Worm (Caenorhabditis elegans) whole organism, dauer: ENCODE data around the gene ppt-1.

Experiments
- unc-62 ChIP-seq: sonication (generic microtip); optimal IDR thresholded peaks from 2 replicates; lab custom pipeline; 2017; ENCODE audit warnings: missing biosample characterization, missing genetic modification reagents, missing genetic modification characterization

Gene ppt-1

DNA sequence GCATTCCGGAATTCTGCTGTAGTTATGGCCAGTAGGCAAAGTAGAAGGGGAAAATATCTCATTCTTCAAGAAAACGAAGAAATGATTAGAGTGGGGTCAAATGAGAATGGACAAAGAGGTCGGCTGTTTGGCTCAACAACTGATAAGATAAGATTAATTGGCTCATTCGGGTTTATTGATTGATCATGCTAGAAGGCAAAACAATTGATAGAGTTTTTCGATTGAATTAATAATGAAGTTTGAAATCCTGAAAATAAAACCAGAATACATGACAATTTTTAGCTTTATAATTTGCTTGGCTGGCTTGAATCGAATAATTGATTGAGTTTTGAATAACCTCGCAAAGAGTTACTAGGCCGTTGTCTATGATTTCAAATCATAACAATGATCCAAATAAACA, at the start of gene ppt-1:
TSS of gene ppt-1 (minus strand) at position 101 of the 400 bp plus-strand sequence.
- TF ChIP-seq unc-62 = no peak

DNA sequence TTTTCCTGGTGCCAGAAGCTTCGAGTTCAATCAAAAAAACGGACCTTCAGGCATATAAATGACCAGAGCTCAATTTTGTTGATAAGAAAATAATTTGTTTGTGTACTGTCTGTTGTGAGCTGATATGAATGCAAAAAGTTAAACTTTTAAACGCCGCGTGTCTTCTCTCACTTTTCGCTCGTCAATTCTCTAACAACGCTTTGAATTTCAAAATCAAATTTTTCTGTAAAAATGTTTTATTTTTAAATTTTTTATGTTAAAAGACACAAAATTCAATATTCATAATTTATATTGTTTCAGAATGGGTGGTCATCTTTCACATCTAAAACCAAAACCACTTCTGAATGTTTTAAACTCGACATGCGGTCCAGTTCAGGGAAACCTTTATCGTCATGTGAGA, 47.8 kb upstream of the ppt-1 start, which contains the start of gene cest-31:
TSS of gene cest-31 (plus strand) at position 301 of the 400 bp plus-strand sequence.
- TF ChIP-seq unc-62 = no peak

DNA sequence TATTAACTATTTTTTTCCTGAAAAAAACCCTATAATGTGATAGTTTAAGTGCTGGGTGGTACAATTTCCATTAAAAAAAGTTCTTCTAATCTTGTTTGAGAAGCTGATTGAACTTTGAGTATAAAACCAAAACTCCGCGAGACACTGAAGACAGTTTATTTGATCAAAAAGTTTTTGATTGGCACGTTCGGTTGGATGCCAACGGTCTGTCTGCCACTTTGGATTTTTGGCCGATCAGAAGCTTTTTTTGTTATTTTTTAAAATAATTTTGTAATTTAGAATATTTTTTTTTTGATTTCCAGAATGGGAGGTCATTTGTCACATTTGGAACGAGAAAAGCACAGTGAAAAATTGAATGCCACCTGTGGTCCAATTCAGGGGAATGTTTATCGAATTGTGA, 43.4 kb upstream of the ppt-1 start, which contains the start of gene cest-28:
TSS of gene cest-28 (plus strand) at position 301 of the 400 bp plus-strand sequence.
- no peak for TF ChIP-seq unc-62

DNA sequence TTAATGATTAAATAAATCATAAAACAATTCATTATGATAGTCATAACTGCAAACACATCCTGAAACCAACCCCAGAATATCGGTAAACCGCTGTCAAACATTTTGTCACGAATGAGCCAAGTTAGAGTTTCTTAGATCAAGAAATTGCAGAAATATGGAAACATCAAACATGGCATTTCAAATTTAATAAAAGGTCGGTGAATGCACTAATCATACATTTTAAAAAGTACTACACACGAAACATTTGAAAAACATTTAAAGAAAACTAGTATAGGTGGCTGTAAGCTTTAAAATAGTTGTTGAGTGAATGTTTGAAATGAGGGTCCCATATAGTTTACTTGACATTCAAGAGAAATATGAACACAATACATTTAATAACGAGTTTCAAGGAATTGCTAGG, 42.6 kb upstream of the ppt-1 start, which contains the start of gene str-180:
TSS of gene str-180 (minus strand) at position 101 of the 400 bp plus-strand sequence.
- TF ChIP-seq unc-62 = no peak

DNA sequence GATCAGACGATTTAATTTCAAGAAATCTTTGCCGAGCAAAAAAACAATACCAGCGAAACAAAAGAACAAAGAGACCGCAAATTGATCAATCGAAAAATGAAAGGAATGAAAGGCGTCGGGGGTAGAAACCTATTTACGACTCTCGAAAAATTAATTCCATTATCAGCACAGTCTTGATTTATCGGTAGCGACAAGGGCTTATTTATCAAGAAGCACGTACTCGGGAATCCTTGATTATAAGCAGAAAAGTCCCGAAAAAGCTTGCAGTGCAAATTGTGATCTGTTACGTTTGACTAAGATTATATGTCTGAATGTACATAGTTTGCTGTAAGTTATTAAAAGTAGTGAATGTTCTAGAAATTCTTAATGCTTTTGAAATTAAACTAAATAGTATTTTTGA, 40.4 kb upstream of the ppt-1 start:
- TF ChIP-seq unc-62 = no peak

DNA sequence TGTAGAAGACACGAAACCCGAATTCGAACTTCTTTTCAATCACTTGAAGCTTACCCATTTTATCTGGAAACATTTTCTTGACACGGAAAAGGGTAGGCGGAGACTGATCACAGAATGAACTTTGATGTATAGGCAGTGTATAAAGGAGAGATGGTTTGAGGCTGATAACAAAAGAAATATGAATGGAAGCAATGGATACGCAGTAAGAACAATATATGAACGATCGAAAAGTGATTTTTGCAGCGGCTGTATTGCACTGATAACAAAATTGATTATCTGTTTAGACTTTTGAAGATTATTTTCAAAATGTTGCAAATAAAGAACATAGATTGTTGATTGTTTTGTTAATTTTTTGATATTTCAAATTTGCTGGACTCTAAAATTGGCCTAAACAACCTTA, 39.6 kb upstream of the ppt-1 start, which contains the start of gene pmp-5:
TSS of gene pmp-5 (minus strand) at position 63 of the 400 bp plus-strand sequence.
- no peak for TF ChIP-seq unc-62

DNA sequence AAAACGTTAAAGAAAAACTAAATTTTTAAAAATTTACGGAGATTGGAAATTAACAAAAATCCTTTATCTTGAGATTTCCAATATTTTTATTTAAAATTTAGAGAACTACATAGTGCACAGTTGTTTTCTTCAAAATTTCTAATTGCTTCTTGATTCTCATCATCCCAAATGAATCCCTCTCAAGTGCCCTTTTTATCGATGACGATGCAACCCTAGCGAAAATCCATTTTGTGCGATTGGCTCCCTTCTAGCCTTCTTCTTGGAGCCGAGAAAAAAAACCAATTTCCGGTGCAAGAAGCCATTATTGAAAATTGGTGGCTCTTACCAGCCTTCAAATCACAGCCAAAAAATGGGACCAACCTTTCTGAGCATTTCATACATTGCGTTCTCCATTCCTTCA, 36.4 kb upstream of the ppt-1 start:
- TF ChIP-seq unc-62 = no peak

DNA sequence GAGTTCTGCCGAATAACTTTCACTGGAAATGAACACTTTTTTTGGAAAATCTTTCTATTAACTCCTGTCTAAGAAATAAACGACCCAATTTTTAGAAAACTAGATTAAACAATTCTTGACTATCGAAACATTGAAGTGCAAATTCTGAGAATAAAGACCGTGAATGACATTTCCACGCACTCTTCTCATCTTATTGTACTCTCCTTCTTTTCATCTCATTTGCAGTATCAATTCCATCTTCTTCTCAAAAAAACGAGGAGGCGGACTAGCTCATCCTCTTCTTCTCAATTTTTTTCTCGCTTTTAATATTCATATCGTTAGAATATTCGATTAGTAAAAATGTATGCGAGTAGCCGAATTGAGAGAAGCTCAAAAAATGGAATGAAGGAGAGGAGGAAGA, 35.5 kb upstream of the ppt-1 start:
- TF ChIP-seq unc-62 = no peak

DNA sequence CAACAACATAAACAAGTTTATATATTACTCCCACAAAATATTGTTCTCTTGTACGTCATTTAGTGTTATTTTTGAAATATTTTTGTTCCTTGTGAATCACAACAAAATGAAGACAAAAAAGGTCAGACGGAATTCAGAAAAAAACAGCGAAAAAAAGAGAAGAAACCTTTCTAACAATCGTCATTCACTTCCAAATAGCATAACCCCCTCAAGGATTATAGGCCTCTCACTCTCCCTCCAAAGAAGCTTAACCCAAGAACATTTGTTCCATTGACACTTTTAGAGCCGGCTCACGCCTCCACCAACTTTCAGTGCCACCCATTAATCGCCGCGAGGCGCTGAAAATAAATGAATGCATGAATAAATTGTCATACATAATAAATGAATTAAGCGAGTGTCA, 33.4 kb upstream of the ppt-1 start:
- no peak for TF ChIP-seq unc-62

DNA sequence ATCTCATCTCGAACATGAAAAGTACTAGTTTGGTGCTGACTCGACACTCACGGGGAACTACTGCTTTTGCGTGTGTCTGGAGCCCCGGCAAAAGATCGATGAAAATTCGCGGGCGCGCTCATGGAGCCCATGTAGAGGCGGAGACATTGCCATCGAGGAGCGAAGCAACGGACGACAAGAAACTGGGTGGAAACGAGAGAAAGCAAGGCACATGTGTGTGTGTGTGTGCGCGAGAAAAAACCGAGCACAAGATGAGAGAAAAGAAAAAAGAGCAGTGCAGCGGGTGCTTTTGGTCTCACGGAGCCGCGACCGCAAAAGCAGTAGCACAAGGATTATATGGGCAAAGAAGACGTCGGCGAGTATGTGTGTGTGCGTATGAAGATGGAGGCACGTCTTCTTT, 32.6 kb upstream of the ppt-1 start:
- no peak for TF ChIP-seq unc-62

DNA sequence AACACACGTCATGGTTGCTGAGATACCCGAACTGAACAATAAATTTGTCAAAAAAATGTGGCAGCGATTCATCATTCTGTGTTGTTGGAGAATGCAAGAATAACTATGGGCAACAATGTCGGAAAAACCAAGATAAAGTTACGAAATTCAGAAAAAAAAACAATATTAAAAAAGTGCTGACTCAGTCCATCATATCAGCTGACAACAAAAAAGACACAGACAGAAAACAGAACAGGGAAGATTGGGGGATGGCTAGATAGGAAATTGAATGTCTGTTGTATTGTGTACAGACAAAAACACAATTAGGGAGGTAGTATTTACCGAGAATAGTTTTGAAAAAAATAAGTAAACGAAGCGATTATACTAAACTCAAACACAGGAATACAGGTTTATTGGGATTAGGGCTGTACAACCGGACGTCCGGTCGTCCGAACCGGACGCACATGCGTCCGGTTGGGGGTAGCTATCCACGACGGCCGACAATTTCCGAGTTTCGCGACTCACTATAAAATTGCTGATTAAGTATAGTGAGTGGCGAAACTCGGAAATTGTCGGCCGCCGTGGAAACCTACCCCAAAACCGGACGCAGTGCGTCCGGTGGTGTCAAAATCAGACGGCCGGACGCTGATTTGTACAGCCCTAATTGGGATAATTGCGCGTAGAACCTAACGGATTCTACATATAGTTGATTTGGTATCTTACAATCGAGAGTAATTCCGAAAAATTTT, 31.6 kb upstream of the ppt-1 start:
- no peak for TF ChIP-seq unc-62

DNA sequence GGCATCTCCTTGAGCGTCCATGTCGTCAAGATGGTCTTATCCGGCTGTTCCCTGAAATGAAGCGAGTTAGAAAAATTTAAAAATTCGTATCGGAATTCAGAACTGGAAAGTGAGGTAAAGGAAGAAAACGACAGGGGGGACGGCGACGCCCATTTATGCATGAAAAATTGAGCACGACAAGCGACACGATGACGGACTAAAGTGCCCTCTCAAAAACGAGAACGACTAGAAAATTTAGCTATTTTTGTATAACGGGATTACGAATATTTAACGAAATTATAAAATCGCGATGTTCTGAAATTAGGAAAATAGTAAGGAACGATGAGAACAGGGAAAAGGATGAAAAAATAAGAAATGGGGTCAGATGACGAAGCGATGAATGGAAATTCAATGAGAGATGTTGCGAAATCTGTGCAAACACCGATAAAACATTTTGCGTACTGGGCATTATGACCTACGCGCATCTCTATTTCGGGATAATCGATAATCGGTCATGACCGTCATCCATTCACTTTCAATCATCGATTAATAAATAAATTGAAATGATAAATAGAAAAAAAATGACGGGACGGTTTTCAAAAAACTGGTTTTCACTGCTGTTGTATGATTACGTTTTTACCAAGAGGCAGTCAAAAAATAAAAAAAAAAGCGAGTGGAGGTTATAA, 30.4 kb upstream of the ppt-1 start, which contains the start of gene snb-1:
TSS of gene snb-1 (minus strand) at position 51 of the 665 bp plus-strand sequence.
- TF ChIP-seq unc-62 = no peak

DNA sequence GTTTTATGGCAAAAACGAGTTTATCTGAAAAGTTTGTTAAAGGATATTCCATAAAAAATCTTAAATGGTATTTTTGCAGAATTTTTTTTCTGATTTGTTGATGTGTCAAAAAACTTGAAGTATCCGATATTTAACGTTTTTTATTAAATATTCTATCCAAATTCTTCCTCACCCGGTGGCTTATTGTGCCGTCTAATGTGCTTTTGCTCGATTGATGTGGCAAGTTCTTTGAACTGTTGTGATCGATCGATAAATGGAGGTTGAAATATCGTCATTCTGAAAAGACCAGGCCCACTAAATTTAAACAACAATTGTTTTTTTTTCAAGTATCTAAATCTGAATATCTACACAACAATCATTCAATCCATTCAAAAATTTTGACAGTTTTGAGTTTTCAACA, 29.0 kb upstream of the ppt-1 start, which contains the start of gene syx-18:
TSS of gene syx-18 (minus strand) at position 276 of the 400 bp plus-strand sequence.
- TF ChIP-seq unc-62 = no peak

DNA sequence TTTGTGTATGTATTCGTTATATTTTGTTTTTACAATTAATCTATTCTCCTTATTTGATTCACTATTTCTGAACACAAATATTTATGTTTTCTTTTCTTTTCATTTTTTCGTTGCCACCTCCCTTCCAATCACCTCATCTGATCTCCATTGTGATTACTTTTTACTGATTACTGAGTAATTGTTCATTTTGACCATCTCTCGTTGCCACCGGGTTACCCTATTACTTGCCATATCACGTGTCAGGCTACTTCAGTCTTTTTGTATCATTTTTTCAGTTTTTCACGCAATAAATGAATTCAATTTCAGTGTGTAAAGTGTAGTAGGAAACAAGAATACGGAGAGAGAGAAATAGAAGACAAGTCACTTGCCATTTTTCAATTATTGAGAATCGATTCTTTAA, 25.9 kb upstream of the ppt-1 start, which contains the start of gene T10H9.8:
TSS of gene T10H9.8 (plus strand) at position 301 of the 400 bp plus-strand sequence.
- TF ChIP-seq unc-62 = no peak

DNA sequence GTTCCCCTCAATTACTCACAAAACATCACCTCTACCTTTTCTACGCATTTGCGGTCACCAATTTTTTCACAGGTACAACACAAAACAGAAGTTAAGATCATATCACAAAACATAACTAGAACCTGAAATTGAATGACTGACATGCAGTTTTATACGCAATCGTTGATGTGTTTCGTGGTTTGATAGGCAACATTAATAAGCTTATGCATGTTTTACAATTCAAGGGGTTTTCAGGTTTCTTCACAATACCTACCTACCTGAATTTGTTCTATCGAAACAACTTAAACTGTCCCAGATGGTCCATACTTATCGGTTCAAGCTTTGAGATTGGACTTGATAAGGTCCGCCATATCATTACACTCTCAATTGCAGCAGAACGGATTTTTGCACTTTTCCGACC, 24.4 kb upstream of the ppt-1 start:
- no peak for TF ChIP-seq unc-62

DNA sequence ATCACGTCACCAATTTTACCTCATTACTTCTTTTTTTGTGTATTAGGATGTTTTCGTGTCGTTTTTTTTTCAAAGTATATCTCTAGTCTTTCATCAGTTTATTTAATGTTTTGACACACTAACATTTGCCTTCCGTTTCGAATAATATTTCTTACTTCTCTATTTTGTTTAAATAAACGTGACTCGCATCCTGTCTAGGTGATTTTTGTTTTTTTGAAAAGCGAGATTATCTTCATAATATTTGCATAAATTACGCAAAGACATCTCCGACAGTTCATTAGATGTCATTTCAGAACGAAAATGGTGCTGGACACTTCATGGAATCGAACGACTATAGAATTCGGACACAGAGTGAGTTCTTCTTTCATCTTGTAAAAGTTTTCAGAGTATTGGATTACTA, 23.2 kb upstream of the ppt-1 start, which contains the start of gene T10H9.1:
TSS of gene T10H9.1 (plus strand) at position 301 of the 400 bp plus-strand sequence.
- TF ChIP-seq unc-62 = no peak

DNA sequence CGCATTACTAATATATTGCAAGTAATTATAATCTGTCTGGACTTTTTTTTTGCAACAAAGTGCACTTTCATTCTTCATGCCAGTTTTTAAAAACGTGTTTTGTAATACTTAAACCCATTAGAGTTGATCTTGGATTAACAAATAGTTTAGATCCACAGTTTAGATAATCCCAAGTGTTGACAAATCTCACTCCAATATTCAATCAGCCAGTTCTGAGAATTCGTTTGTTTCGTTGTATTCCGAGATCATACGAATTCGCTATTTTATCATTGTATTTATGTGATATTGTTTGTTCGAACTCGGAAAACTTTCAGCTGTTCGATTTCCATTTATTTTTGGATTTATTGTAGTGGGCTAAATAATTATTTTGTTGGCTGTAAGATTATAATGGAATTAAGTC, 19.7 kb upstream of the ppt-1 start:
- TF ChIP-seq unc-62 = no peak

DNA sequence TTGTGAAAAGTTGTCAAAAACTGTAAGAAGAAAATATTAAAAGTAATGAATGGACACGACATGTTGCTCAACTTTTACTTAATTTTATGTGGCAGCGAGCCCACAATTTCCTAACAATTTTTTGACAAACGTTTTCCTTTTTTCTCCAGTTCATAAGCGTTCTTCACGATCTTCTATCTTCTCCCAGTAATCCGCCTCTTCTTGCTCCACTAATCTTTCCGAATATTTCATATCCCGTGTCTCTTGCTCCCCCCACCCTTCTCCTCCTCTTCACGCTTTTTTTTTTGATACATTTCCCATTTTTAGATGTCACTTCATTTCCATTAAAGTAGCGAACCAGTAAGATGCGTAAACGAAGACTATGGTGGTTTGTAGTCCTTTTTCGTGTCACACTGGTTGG, 6.8 kb upstream of the ppt-1 start, which contains the start of gene scd-2:
TSS of gene scd-2 (plus strand) at position 301 of the 400 bp plus-strand sequence.
- no peak for TF ChIP-seq unc-62
